Worm (Caenorhabditis elegans): ENCODE data around the gene hbl-1.

ce11 chrX:5854452-5855234 lies 32.7 kb downstream of the hbl-1 start:
- TF ChIP-seq atf-7 (tag; optimal IDR thresholded peaks at IDR 0.05): no peak
- TF ChIP-seq unc-62 (GFP tag; optimal IDR thresholded peaks at IDR 0.05): no peak

Measured in whole organism, young adult.